Worm (Caenorhabditis elegans) whole organism, L1 larva: Measurements from ENCODE around the gene fbn-1.

Source experiments
- C16A3.4 ChIP-seq: fragments of 150-350 bp; optimal IDR thresholded peaks from 2 replicates; lab custom pipeline; 2014; ENCODE audit warnings: missing biosample characterization, missing genetic modification characterization
- Y116A8C.19 ChIP-seq: sonication (generic microtip); optimal IDR thresholded peaks from 2 replicates; lab custom pipeline; 2016; ENCODE audit warnings: missing compliant biosample characterization, missing genetic modification characterization, borderline replicate concordance
- aly-2 ChIP-seq: fragments of 150-350 bp; optimal IDR thresholded peaks from 2 replicates; lab custom pipeline; 2014; ENCODE audit warnings: missing biosample characterization, missing genetic modification characterization
- ama-1 ChIP-seq: fragments of 150-350 bp; optimal IDR thresholded peaks from 2 replicates; lab custom pipeline; 2014
- ceh-8 ChIP-seq: fragments of 200-800 bp; sonication (Bioruptor generic); optimal IDR thresholded peaks from 2 replicates; lab custom pipeline; 2018; ENCODE audit warnings: mild to moderate bottlenecking, missing genetic modification characterization, moderate library complexity, missing compliant biosample characterization
- ceh-82 ChIP-seq, 3 experiments: fragments of 150-350 bp in 1 of 3; sonication (generic microtip) in 2 of 3; optimal IDR thresholded peaks; 2 replicates each; lab custom pipeline; 2014 to 2017; ENCODE audit warnings: missing biosample characterization in 3 of 3, missing genetic modification characterization in 3 of 3
- dpl-1 ChIP-seq, 3 experiments: fragments of 150-350 bp in 2 of 3; sonication (generic microtip) in 1 of 3; optimal IDR thresholded peaks; 2 replicates each; lab custom pipeline; 2014 to 2017; ENCODE audit warnings: missing biosample characterization in 3 of 3, missing genetic modification characterization in 3 of 3, missing genetic modification reagents in 3 of 3
- dsc-1 ChIP-seq: sonication (generic microtip); optimal IDR thresholded peaks from 2 replicates; lab custom pipeline; 2016; ENCODE audit warnings: mild to moderate bottlenecking, missing genetic modification characterization, missing compliant biosample characterization
- efl-1 ChIP-seq, 4 experiments: fragments of 150-350 bp; optimal IDR thresholded peaks in 3 of 4; peaks in 1 of 4; 1 replicate in 1 of 4; 2 replicates in 3 of 4; lab custom pipeline; 2014; ENCODE audit warnings: missing biosample characterization in 2 of 4, missing genetic modification characterization in 2 of 4, missing genetic modification reagents in 2 of 4
- egl-27 ChIP-seq, 2 experiments: fragments of 150-350 bp in 1 of 2; sonication (generic microtip); optimal IDR thresholded peaks; 3 replicates each; lab custom pipeline; 2017 to 2018; ENCODE audit warnings: missing biosample characterization in 2 of 2, missing genetic modification characterization in 2 of 2, missing genetic modification reagents in 2 of 2
- elt-2 ChIP-seq: sonication (generic microtip); optimal IDR thresholded peaks from 2 replicates; lab custom pipeline; 2016; ENCODE audit warnings: missing genetic modification characterization, mild to moderate bottlenecking, inconsistent platforms, missing compliant biosample characterization, missing genetic modification reagents
- fkh-8 ChIP-seq: sonication (generic microtip); optimal IDR thresholded peaks from 2 replicates; lab custom pipeline; 2016; ENCODE audit warnings: mild to moderate bottlenecking, missing genetic modification characterization, missing compliant biosample characterization
- grh-1 ChIP-seq: fragments of 200-800 bp; sonication (Bioruptor generic); IDR thresholded peaks from 2 replicates; pipeline ENCODE4 v1.3.6; 2022; ENCODE audit warnings: missing genetic modification reagents, missing genetic modification characterization, missing compliant biosample characterization
- hlh-4 ChIP-seq: sonication (generic microtip); optimal IDR thresholded peaks from 2 replicates; lab custom pipeline; 2016; ENCODE audit warnings: mild to moderate bottlenecking, missing genetic modification characterization, missing compliant biosample characterization
- hpl-2 ChIP-seq: fragments of 150-350 bp; optimal IDR thresholded peaks from 2 replicates; lab custom pipeline; 2014; ENCODE audit warnings: missing biosample characterization, missing genetic modification reagents, missing genetic modification characterization
- irx-1 ChIP-seq: sonication (generic microtip); optimal IDR thresholded peaks from 2 replicates; lab custom pipeline; 2016; ENCODE audit warnings: missing genetic modification characterization, missing compliant biosample characterization
- jun-1 ChIP-seq: fragments of 150-350 bp; optimal IDR thresholded peaks from 2 replicates; lab custom pipeline; 2014; ENCODE audit warnings: missing biosample characterization, missing genetic modification reagents, missing genetic modification characterization
- lin-13 ChIP-seq: fragments of 150-350 bp; optimal IDR thresholded peaks from 2 replicates; lab custom pipeline; 2014; ENCODE audit warnings: missing biosample characterization, missing genetic modification reagents, missing genetic modification characterization
- lin-14 ChIP-seq: fragments of 200-800 bp; sonication (Bioruptor generic); optimal IDR thresholded peaks from 2 replicates; lab custom pipeline; 2018; ENCODE audit warnings: mild to moderate bottlenecking, missing genetic modification characterization, moderate library complexity, missing compliant biosample characterization
- lin-15B ChIP-seq: fragments of 150-350 bp; sonication (generic microtip); optimal IDR thresholded peaks from 3 replicates; lab custom pipeline; 2014; ENCODE audit warnings: missing biosample characterization, missing genetic modification characterization
- lin-35 ChIP-seq, 2 experiments: fragments of 150-350 bp; optimal IDR thresholded peaks; 2 replicates each; lab custom pipeline; 2014; ENCODE audit warnings: missing biosample characterization in 2 of 2, missing genetic modification characterization in 2 of 2, missing genetic modification reagents in 2 of 2
- lir-3 ChIP-seq: sonication (generic microtip); optimal IDR thresholded peaks from 2 replicates; lab custom pipeline; 2016; ENCODE audit warnings: mild to moderate bottlenecking, missing genetic modification characterization, moderate library complexity, missing compliant biosample characterization; ENCODE audit not compliant: poor library complexity
- lsy-2 ChIP-seq, 2 experiments: fragments of 150-350 bp; optimal IDR thresholded peaks; 2 replicates each; lab custom pipeline; 2014; ENCODE audit warnings: missing biosample characterization in 2 of 2, missing genetic modification characterization in 2 of 2
- mab-9 ChIP-seq: fragments of 200-800 bp; sonication (Bioruptor generic); IDR thresholded peaks from 2 replicates; pipeline ENCODE4 v1.3.6; 2022; ENCODE audit warnings: missing genetic modification reagents, missing genetic modification characterization, missing compliant biosample characterization
- mdl-1 ChIP-seq, 2 experiments: fragments of 150-350 bp; optimal IDR thresholded peaks; 2 replicates each; lab custom pipeline; 2014 to 2017; ENCODE audit warnings: missing biosample characterization in 2 of 2, missing genetic modification characterization in 2 of 2, inconsistent platforms in 1 of 2
- mep-1 ChIP-seq: fragments of 150-350 bp; optimal IDR thresholded peaks from 2 replicates; lab custom pipeline; 2014; ENCODE audit warnings: missing biosample characterization, missing genetic modification characterization
- nhr-19 ChIP-seq: fragments of 200-800 bp; sonication (Bioruptor generic); conservative IDR thresholded peaks from 2 replicates; pipeline ENCODE4 v1.3.6; 2022; ENCODE audit warnings: missing genetic modification characterization, missing compliant biosample characterization
- nhr-20 ChIP-seq: sonication (generic microtip); optimal IDR thresholded peaks from 2 replicates; lab custom pipeline; 2016; ENCODE audit warnings: mild to moderate bottlenecking, missing genetic modification characterization, missing compliant biosample characterization
- nhr-47 ChIP-seq: sonication (generic microtip); optimal IDR thresholded peaks from 2 replicates; lab custom pipeline; 2016; ENCODE audit warnings: mild to moderate bottlenecking, missing genetic modification characterization, moderate library complexity, missing compliant biosample characterization
- nhr-71 ChIP-seq: sonication (generic microtip); optimal IDR thresholded peaks from 2 replicates; lab custom pipeline; 2016; ENCODE audit warnings: mild to moderate bottlenecking, missing genetic modification characterization, moderate library complexity, missing compliant biosample characterization
- nhr-85 ChIP-seq: sonication (generic microtip); peaks from one replicate; lab custom pipeline; 2016; ENCODE audit warnings: missing genetic modification characterization, inconsistent platforms, missing compliant biosample characterization
- nhr-90 ChIP-seq: sonication (generic microtip); optimal IDR thresholded peaks from 2 replicates; lab custom pipeline; 2016; ENCODE audit warnings: mild to moderate bottlenecking, missing genetic modification characterization, missing compliant biosample characterization; ENCODE audit not compliant: poor library complexity
- pag-3 ChIP-seq: sonication (generic microtip); optimal IDR thresholded peaks from 2 replicates; lab custom pipeline; 2017; ENCODE audit warnings: missing genetic modification characterization, mild to moderate bottlenecking, missing compliant biosample characterization, antibody characterized with exemption, borderline replicate concordance; ENCODE audit not compliant: insufficient read depth
- pax-3 ChIP-seq: fragments of 200-800 bp; sonication (Bioruptor generic); optimal IDR thresholded peaks from 2 replicates; lab custom pipeline; 2018; ENCODE audit warnings: mild to moderate bottlenecking, missing genetic modification characterization, moderate library complexity, missing compliant biosample characterization
- pqm-1 ChIP-seq: sonication (generic microtip); optimal IDR thresholded peaks from 3 replicates; lab custom pipeline; 2017; ENCODE audit warnings: missing biosample characterization, missing genetic modification characterization
- skn-1 ChIP-seq: fragments of 150-350 bp; optimal IDR thresholded peaks from 2 replicates; lab custom pipeline; 2014; ENCODE audit warnings: missing biosample characterization, missing genetic modification characterization
- snu-23 ChIP-seq: sonication (generic microtip); optimal IDR thresholded peaks from 2 replicates; lab custom pipeline; 2016; ENCODE audit warnings: missing genetic modification characterization, missing compliant biosample characterization
- sox-4 ChIP-seq: sonication (generic microtip); optimal IDR thresholded peaks from 2 replicates; lab custom pipeline; 2016; ENCODE audit warnings: missing genetic modification characterization, missing compliant biosample characterization
- swsn-7 ChIP-seq: sonication (generic microtip); optimal IDR thresholded peaks from 2 replicates; lab custom pipeline; 2016; ENCODE audit warnings: missing genetic modification characterization, missing compliant biosample characterization
- tbx-2 ChIP-seq: sonication (generic microtip); optimal IDR thresholded peaks from 2 replicates; lab custom pipeline; 2016; ENCODE audit warnings: missing genetic modification characterization, missing compliant biosample characterization
- unc-130 ChIP-seq: fragments of 150-350 bp; optimal IDR thresholded peaks from 2 replicates; lab custom pipeline; 2017; ENCODE audit warnings: missing biosample characterization, missing genetic modification characterization, inconsistent platforms
- unc-30 ChIP-seq: sonication (generic microtip); optimal IDR thresholded peaks from 2 replicates; lab custom pipeline; 2017; ENCODE audit warnings: missing biosample characterization, missing genetic modification characterization
- unc-62 ChIP-seq: fragments of 150-350 bp; optimal IDR thresholded peaks from 2 replicates; lab custom pipeline; 2014; ENCODE audit warnings: missing biosample characterization, missing genetic modification reagents, missing genetic modification characterization
- ztf-4 ChIP-seq: fragments of 150-350 bp; optimal IDR thresholded peaks from 2 replicates; lab custom pipeline; 2014; ENCODE audit warnings: missing biosample characterization, missing genetic modification characterization

fbn-1 gene

ce11 chrIII:7642015-7642414 lies 16.8 kb downstream of the fbn-1 start (continued):
- TF ChIP-seq lin-14 (GFP tag; lab: Kevin White, UChicago) (peak; percentile 42), nhr-20 (tag; lab: Kevin White, UChicago) (peak; percentile 59), mep-1 (tag; lab: Kevin White, UChicago) (peak; percentile 42), nhr-90 (peak; percentile 40), sox-4 (tag; lab: Kevin White, UChicago) (no peak), unc-62 (GFP tag; lab: Kevin White, UChicago) (no peak), dpl-1 (GFP tag; optimal IDR thresholded peaks at IDR 0.05; lab: Kevin White, UChicago) (peak in 1 of 3 experiments; percentile 38)

ce11 chrIII:7643084-7643483 lies 17.9 kb downstream of the fbn-1 start, which contains the start of gene upp-1:
TSS of gene upp-1 (minus strand) at chrIII:7643101.
- TF ChIP-seq ceh-82 (tag; optimal IDR thresholded peaks at IDR 0.05; lab: Kevin White, UChicago), result peak in 1 of 3 experiments; percentile 2
- TF ChIP-seq fkh-8 (tag; lab: Kevin White, UChicago), result peak; percentile 82
- TF ChIP-seq irx-1 (tag; lab: Kevin White, UChicago), result no peak
- TF ChIP-seq swsn-7 (tag; lab: Kevin White, UChicago), result no peak
- TF ChIP-seq C16A3.4 (tag; lab: Kevin White, UChicago), result no peak
- TF ChIP-seq mep-1 (tag; lab: Kevin White, UChicago), result peak; percentile 33
- TF ChIP-seq efl-1 (optimal IDR thresholded peaks at IDR 0.05; lab: Kevin White, UChicago), result peak; percentile 28 to 47
- TF ChIP-seq efl-1 (GFP tag; optimal IDR thresholded peaks at IDR 0.05 in 1 of 2; lab: Kevin White, UChicago), result no peak
- TF ChIP-seq grh-1 (GFP tag; lab: Robert Waterston, UW), result no peak
- TF ChIP-seq pag-3 (tag; lab: Kevin White, UChicago), result no peak
- TF ChIP-seq unc-30, result no peak
- TF ChIP-seq pax-3, result no peak
- TF ChIP-seq nhr-71, result peak; percentile 1
- TF ChIP-seq nhr-47 (tag; lab: Kevin White, UChicago), result peak; percentile 46
- peak; percentile 49 for TF ChIP-seq dsc-1 (tag; lab: Kevin White, UChicago)
- TF ChIP-seq Y116A8C.19, result no peak
- TF ChIP-seq lin-13 (GFP tag; lab: Kevin White, UChicago), result no peak
- no peak for TF ChIP-seq unc-62 (GFP tag; lab: Kevin White, UChicago)
- no peak for TF ChIP-seq lir-3 (tag; lab: Kevin White, UChicago)
- no peak for TF ChIP-seq ceh-8 (GFP tag; lab: Kevin White, UChicago)
- TF ChIP-seq ama-1 (lab: Kevin White, UChicago), result no peak
- TF ChIP-seq dpl-1 (GFP tag; optimal IDR thresholded peaks at IDR 0.05; lab: Kevin White, UChicago), result peak in 1 of 3 experiments; percentile 18
- TF ChIP-seq pqm-1 (tag; lab: Kevin White, UChicago), result no peak
- no peak for TF ChIP-seq ztf-4 (tag; lab: Kevin White, UChicago)
- no peak for TF ChIP-seq hlh-4 (tag; lab: Kevin White, UChicago)
- no peak for TF ChIP-seq unc-130 (tag; lab: Kevin White, UChicago)
- no peak for TF ChIP-seq skn-1 (tag; lab: Kevin White, UChicago)
- no peak for TF ChIP-seq egl-27 (tag; optimal IDR thresholded peaks at IDR 0.05; lab: Kevin White, UChicago)
- TF ChIP-seq mab-9 (GFP tag; lab: Robert Waterston, UW), result no peak
- peak in 1 of 2 experiments; percentile 6 for TF ChIP-seq lin-35 (GFP tag; optimal IDR thresholded peaks at IDR 0.05; lab: Kevin White, UChicago)
- TF ChIP-seq nhr-19 (GFP tag; lab: Robert Waterston, UW), result no peak
- TF ChIP-seq aly-2 (tag; lab: Kevin White, UChicago), result no peak
- peak; percentile 79 for TF ChIP-seq lin-14 (GFP tag; lab: Kevin White, UChicago)
- TF ChIP-seq snu-23 (GFP tag; lab: Kevin White, UChicago), result no peak

ce11 chrIII:7643902-7644641 lies 18.9 kb downstream of the fbn-1 start:
- peak; percentile 9 for TF ChIP-seq pqm-1 (tag; lab: Kevin White, UChicago)
- peak; percentile 92 for TF ChIP-seq nhr-85
- TF ChIP-seq nhr-90, result peak; percentile 63
- peak in 1 of 2 experiments; percentile 70 for TF ChIP-seq mdl-1 (tag; optimal IDR thresholded peaks at IDR 0.05; lab: Kevin White, UChicago)
- no peak for TF ChIP-seq pax-3
- TF ChIP-seq elt-2 (tag; lab: Kevin White, UChicago), result peak; percentile 98
- TF ChIP-seq nhr-20 (tag; lab: Kevin White, UChicago), result peak; percentile 70
- TF ChIP-seq nhr-19 (GFP tag; lab: Robert Waterston, UW), result 0 out of 2 replicates have a peak, but pooled peaks have one; percentile 6
- TF ChIP-seq hpl-2, result no peak
- TF ChIP-seq lin-35 (GFP tag; optimal IDR thresholded peaks at IDR 0.05; lab: Kevin White, UChicago), result peak in 1 of 2 experiments; percentile 48
- TF ChIP-seq lir-3 (tag; lab: Kevin White, UChicago), result no peak
- TF ChIP-seq lin-14 (GFP tag; lab: Kevin White, UChicago), result peak; percentile 74
- TF ChIP-seq snu-23 (GFP tag; lab: Kevin White, UChicago), result peak; percentile 40
- peak in 1 of 2 experiments; percentile 14 for TF ChIP-seq lsy-2 (tag; optimal IDR thresholded peaks at IDR 0.05; lab: Kevin White, UChicago)
- TF ChIP-seq tbx-2 (tag; lab: Kevin White, UChicago), result peak; percentile 6
- TF ChIP-seq jun-1 (tag; lab: Kevin White, UChicago), result no peak
- no peak for TF ChIP-seq lin-15B (tag; lab: Kevin White, UChicago)
- peak in 1 of 2 experiments; percentile 98 for TF ChIP-seq efl-1 (optimal IDR thresholded peaks at IDR 0.05; lab: Kevin White, UChicago)
- peak; percentile 56 to 93 for TF ChIP-seq efl-1 (GFP tag; optimal IDR thresholded peaks at IDR 0.05 in 1 of 2; lab: Kevin White, UChicago)
